Worm (Caenorhabditis elegans) whole organism, mixed stage, embryonic: ENCODE measurements around the gene C55A6.7.

Source experiments
- M03D4.4 ChIP-seq: sonication (generic microtip); optimal IDR thresholded peaks from 2 replicates; lab custom pipeline; 2017; ENCODE audit warnings: mild to moderate bottlenecking, missing genetic modification characterization, missing compliant biosample characterization
- lin-13 ChIP-seq: fragments of 150-350 bp; optimal IDR thresholded peaks from 2 replicates; lab custom pipeline; 2014; ENCODE audit warnings: missing biosample characterization, missing genetic modification characterization
- mab-5 ChIP-seq: fragments of 150-350 bp; optimal IDR thresholded peaks from 2 replicates; lab custom pipeline; 2014; ENCODE audit warnings: missing biosample characterization, missing genetic modification characterization
- mep-1 ChIP-seq: fragments of 150-350 bp; optimal IDR thresholded peaks from 2 replicates; lab custom pipeline; 2017; ENCODE audit warnings: missing biosample characterization, missing genetic modification reagents, missing genetic modification characterization, inconsistent platforms
- nhr-28 ChIP-seq: fragments of 150-350 bp; optimal IDR thresholded peaks from 2 replicates; lab custom pipeline; 2014; ENCODE audit warnings: missing biosample characterization, missing genetic modification characterization
- snpc-4 ChIP-seq: fragments of 150-350 bp; optimal IDR thresholded peaks from 2 replicates; lab custom pipeline; 2014; ENCODE audit warnings: missing biosample characterization, missing genetic modification characterization
- tbx-8 ChIP-seq: fragments of 200-800 bp; sonication (Bioruptor generic); optimal IDR thresholded peaks from 2 replicates; lab custom pipeline; 2018; ENCODE audit warnings: mild to moderate bottlenecking, missing genetic modification characterization, moderate library complexity, missing compliant biosample characterization

- no peak for TF ChIP-seq M03D4.4 (tag; lab: Kevin White, UChicago)
- TF ChIP-seq lin-13 (tag; lab: Kevin White, UChicago), result no peak
- TF ChIP-seq mep-1 (tag; lab: Kevin White, UChicago), result no peak
- TF ChIP-seq snpc-4 (tag; lab: Kevin White, UChicago), result no peak
- no peak for TF ChIP-seq tbx-8 (GFP tag; lab: Kevin White, UChicago)
- TF ChIP-seq nhr-28, result no peak
- TF ChIP-seq mab-5 (tag; lab: Kevin White, UChicago), result no peak
These were observed 5.2 kb downstream of the C55A6.7 start for ce11 chrV:11515145-11515544.
